Fruit fly (Drosophila melanogaster) whole organism, embryonic: ENCODE results near the gene Rpn1.

Source experiments
- B-H2 ChIP-seq: fragments of 200-800 bp; sonication (Bioruptor generic); optimal IDR thresholded peaks from 2 replicates; lab custom pipeline; 2018; ENCODE audit warnings: missing biosample characterization, mild to moderate bottlenecking, missing genetic modification characterization
- CG10267 ChIP-seq: fragments of 200-800 bp; sonication (Bioruptor generic); optimal IDR thresholded peaks from 2 replicates; lab custom pipeline; 2018; ENCODE audit warnings: missing biosample characterization, mild to moderate bottlenecking, missing genetic modification characterization, moderate library complexity
- CG13296 ChIP-seq: fragments of 200-800 bp; sonication (Bioruptor generic); optimal IDR thresholded peaks from 3 replicates; lab custom pipeline; 2018; ENCODE audit warnings: missing biosample characterization, mild to moderate bottlenecking, missing genetic modification characterization
- CG14441 ChIP-seq: fragments of 200-800 bp; sonication (Bioruptor generic); IDR thresholded peaks from 2 replicates; pipeline ENCODE4 v1.3.6; 2022; ENCODE audit warnings: missing biosample characterization, missing genetic modification characterization
- CG14667 ChIP-seq: fragments of 200-800 bp; sonication (Bioruptor generic); IDR thresholded peaks from 2 replicates; pipeline ENCODE4 v1.3.6; 2022; ENCODE audit warnings: missing biosample characterization, missing genetic modification characterization
- CG15269 ChIP-seq: fragments of 200-800 bp; sonication (Bioruptor generic); optimal IDR thresholded peaks from 2 replicates; lab custom pipeline; 2018; ENCODE audit warnings: missing biosample characterization, mild to moderate bottlenecking, missing genetic modification characterization, moderate library complexity
- CG15514 ChIP-seq: fragments of 200-800 bp; sonication (Bioruptor generic); optimal IDR thresholded peaks from 3 replicates; lab custom pipeline; 2017; ENCODE audit warnings: missing biosample characterization, missing genetic modification characterization, mild to moderate bottlenecking, moderate library complexity, missing genetic modification reagents
- CG16813 ChIP-seq: fragments of 200-800 bp; sonication (Bioruptor generic); IDR thresholded peaks from 3 replicates; pipeline ENCODE4 v1.3.6; 2022; ENCODE audit warnings: missing biosample characterization, missing genetic modification characterization; ENCODE audit not compliant: partially characterized antibody
- CG2120 ChIP-seq: fragments of 200-800 bp; sonication (Bioruptor generic); optimal IDR thresholded peaks from 3 replicates; lab custom pipeline; 2016; ENCODE audit warnings: missing biosample characterization, missing genetic modification characterization
- CG30431 ChIP-seq: fragments of 200-800 bp; sonication (Bioruptor generic); optimal IDR thresholded peaks from 2 replicates; lab custom pipeline; 2017; ENCODE audit warnings: missing biosample characterization, missing genetic modification characterization
- CG31441 ChIP-seq: fragments of 200-800 bp; sonication (Bioruptor generic); IDR thresholded peaks from 2 replicates; pipeline ENCODE4 v1.3.6; 2022; ENCODE audit warnings: missing biosample characterization, missing genetic modification characterization
- CG34376 ChIP-seq: fragments of 200-800 bp; sonication (Bioruptor generic); optimal IDR thresholded peaks from 2 replicates; lab custom pipeline; 2018; ENCODE audit warnings: missing biosample characterization, mild to moderate bottlenecking, missing genetic modification characterization
- CG34422 ChIP-seq: fragments of 200-800 bp; sonication (Bioruptor generic); IDR thresholded peaks from 3 replicates; pipeline ENCODE4 v1.3.6; 2022; ENCODE audit warnings: missing biosample characterization, missing genetic modification characterization
- CG4360 ChIP-seq: fragments of 200-800 bp; sonication (Bioruptor generic); IDR thresholded peaks from 2 replicates; pipeline ENCODE4 v1.3.6; 2022; ENCODE audit warnings: missing biosample characterization, missing genetic modification characterization
- CG4854 ChIP-seq: fragments of 200-800 bp; sonication (Bioruptor generic); optimal IDR thresholded peaks from 2 replicates; lab custom pipeline; 2016; ENCODE audit warnings: missing biosample characterization, missing genetic modification characterization, inconsistent platforms
- CG5245 ChIP-seq: fragments of 200-800 bp; sonication (Bioruptor generic); optimal IDR thresholded peaks from 3 replicates; lab custom pipeline; 2016; ENCODE audit warnings: missing biosample characterization, missing genetic modification characterization
- CG6765 ChIP-seq: fragments of 200-800 bp; sonication (Bioruptor generic); optimal IDR thresholded peaks from 3 replicates; lab custom pipeline; 2017; ENCODE audit warnings: missing biosample characterization, mild to moderate bottlenecking, missing genetic modification characterization
- CG7357 ChIP-seq: fragments of 200-800 bp; sonication (Bioruptor generic); IDR thresholded peaks from 3 replicates; pipeline ENCODE4 v1.3.6; 2022; ENCODE audit warnings: missing biosample characterization, missing genetic modification characterization
- CG8290 ChIP-seq, 3 experiments: fragments of 200-800 bp; sonication (Bioruptor generic); optimal IDR thresholded peaks; 2 replicates each; lab custom pipeline; 2016 to 2019; ENCODE audit warnings: missing biosample characterization in 3 of 3, missing genetic modification characterization in 3 of 3, mild to moderate bottlenecking in 2 of 3, moderate library complexity in 1 of 3
- CG8924 ChIP-seq: fragments of 200-800 bp; optimal IDR thresholded peaks from 3 replicates; lab custom pipeline; 2019; ENCODE audit warnings: missing biosample characterization, mild to moderate bottlenecking, missing genetic modification characterization, moderate library complexity
- CG9932 ChIP-seq: fragments of 200-800 bp; sonication (Bioruptor generic); IDR thresholded peaks from 2 replicates; pipeline ENCODE4 v1.3.6; 2022; ENCODE audit warnings: missing biosample characterization, missing genetic modification characterization
- Dp ChIP-seq: fragments of 200-800 bp; sonication (Bioruptor generic); optimal IDR thresholded peaks from 2 replicates; lab custom pipeline; 2018; ENCODE audit warnings: missing biosample characterization, mild to moderate bottlenecking, missing genetic modification characterization, moderate library complexity
- Elba2 ChIP-seq: fragments of 200-800 bp; sonication (Bioruptor generic); optimal IDR thresholded peaks from 3 replicates; lab custom pipeline; 2016; ENCODE audit warnings: missing biosample characterization, missing genetic modification characterization
- Gsc ChIP-seq: fragments of 200-800 bp; sonication (Bioruptor generic); IDR thresholded peaks from 2 replicates; pipeline ENCODE4 v1.3.6; 2022; ENCODE audit warnings: missing biosample characterization, missing genetic modification characterization
- Hey ChIP-seq: fragments of 200-800 bp; sonication (Bioruptor generic); optimal IDR thresholded peaks from 3 replicates; lab custom pipeline; 2018; ENCODE audit warnings: missing biosample characterization, mild to moderate bottlenecking, missing genetic modification characterization
- Hr51 ChIP-seq, 2 experiments: fragments of 200-800 bp; sonication (Bioruptor generic); optimal IDR thresholded peaks; 2 replicates in 1 of 2; 3 replicates in 1 of 2; lab custom pipeline; 2016 to 2018; ENCODE audit warnings: missing biosample characterization in 2 of 2, missing genetic modification characterization in 2 of 2, mild to moderate bottlenecking in 1 of 2, moderate library complexity in 1 of 2
- Jarid2 ChIP-seq: fragments of 200-800 bp; sonication (Bioruptor generic); optimal IDR thresholded peaks from 3 replicates; lab custom pipeline; 2017; ENCODE audit warnings: mild to moderate bottlenecking, missing biosample characterization, missing genetic modification reagents, missing genetic modification characterization
- Med ChIP-seq: fragments of 200-800 bp; sonication (Bioruptor generic); peaks from one replicate; lab custom pipeline; 2016; ENCODE audit warnings: missing biosample characterization, missing genetic modification characterization, mild to moderate bottlenecking, inconsistent platforms, moderate library complexity
- Meics ChIP-seq: fragments of 200-800 bp; sonication (Bioruptor generic); optimal IDR thresholded peaks from 2 replicates; lab custom pipeline; 2017; ENCODE audit warnings: missing biosample characterization, mild to moderate bottlenecking, missing genetic modification characterization
- Opbp ChIP-seq: fragments of 200-800 bp; sonication (Bioruptor generic); IDR thresholded peaks from 3 replicates; pipeline ENCODE4 v1.3.6; 2022; ENCODE audit warnings: missing biosample characterization, missing genetic modification characterization; ENCODE audit not compliant: partially characterized antibody
- Rfx ChIP-seq: fragments of 200-800 bp; sonication (Bioruptor generic); IDR thresholded peaks from 2 replicates; pipeline ENCODE4 v1.3.6; 2022; ENCODE audit warnings: missing biosample characterization, missing genetic modification characterization
- Sin3A ChIP-seq: fragments of >200 bp; optimal IDR thresholded peaks from 2 replicates; lab custom pipeline; 2018
- Stat92E ChIP-seq, 3 experiments: fragments of >200 bp in 2 of 3; fragments of 200-800 bp in 1 of 3; sonication (Bioruptor generic) in 1 of 3; optimal IDR thresholded peaks; 2 replicates each; lab custom pipeline; 2017 to 2019; ENCODE audit warnings: missing biosample characterization in 3 of 3, missing genetic modification characterization in 3 of 3, mild to moderate bottlenecking in 1 of 3, moderate library complexity in 1 of 3
- Xrp1 ChIP-seq: fragments of 200-800 bp; sonication (Bioruptor generic); IDR thresholded peaks from 2 replicates; pipeline ENCODE4 v1.3.6; 2022; ENCODE audit warnings: missing biosample characterization, missing genetic modification characterization
- ara ChIP-seq: fragments of 200-800 bp; sonication (Bioruptor generic); IDR thresholded peaks from 2 replicates; pipeline ENCODE4 v1.3.6; 2022; ENCODE audit warnings: missing biosample characterization, missing genetic modification characterization
- croc ChIP-seq: fragments of 200-800 bp; sonication (Bioruptor generic); conservative IDR thresholded peaks from 3 replicates; pipeline ENCODE4 v1.3.6; 2022; ENCODE audit warnings: missing biosample characterization, missing genetic modification characterization
- crol ChIP-seq: fragments of 200-800 bp; sonication (Bioruptor generic); IDR thresholded peaks from 2 replicates; pipeline ENCODE4 v1.3.6; 2022; ENCODE audit warnings: missing biosample characterization, missing genetic modification characterization
- gem ChIP-seq: fragments of 200-800 bp; sonication (Bioruptor generic); optimal IDR thresholded peaks from 2 replicates; lab custom pipeline; 2019; ENCODE audit warnings: missing biosample characterization, mild to moderate bottlenecking, missing genetic modification characterization, moderate library complexity
- grn ChIP-seq: fragments of 200-800 bp; sonication (Bioruptor generic); optimal IDR thresholded peaks from 3 replicates; lab custom pipeline; 2017; ENCODE audit warnings: missing biosample characterization, missing genetic modification characterization
- gsb ChIP-seq: fragments of 200-800 bp; sonication (Bioruptor generic); IDR thresholded peaks from 2 replicates; pipeline ENCODE4 v1.3.6; 2022; ENCODE audit warnings: missing biosample characterization, missing genetic modification characterization
- insv ChIP-seq, 2 experiments: fragments of 200-800 bp; sonication (Bioruptor generic); optimal IDR thresholded peaks; 3 replicates each; lab custom pipeline; 2016 to 2018; ENCODE audit warnings: missing biosample characterization in 2 of 2, missing genetic modification characterization in 2 of 2
- kah ChIP-seq: fragments of 200-800 bp; sonication (Bioruptor generic); optimal IDR thresholded peaks from 2 replicates; lab custom pipeline; 2018; ENCODE audit warnings: missing biosample characterization, mild to moderate bottlenecking, missing genetic modification characterization
- prd ChIP-seq, 3 experiments: fragments of >200 bp in 2 of 3; fragments of 200-800 bp in 1 of 3; sonication (Bioruptor generic) in 1 of 3; optimal IDR thresholded peaks in 2 of 3; IDR thresholded peaks in 1 of 3; 2 replicates in 2 of 3; 3 replicates in 1 of 3; pipeline versions ENCODE4 v1.3.6 to Lab custom; 2017 to 2022; ENCODE audit warnings: missing biosample characterization in 1 of 3, missing genetic modification characterization in 1 of 3
- sob ChIP-seq: fragments of 200-800 bp; sonication (Bioruptor generic); IDR thresholded peaks from 2 replicates; pipeline ENCODE4 v1.3.6; 2022; ENCODE audit warnings: missing biosample characterization, missing genetic modification characterization
- z ChIP-seq: fragments of 200-800 bp; sonication (Bioruptor generic); IDR thresholded peaks from 3 replicates; pipeline ENCODE4 v1.3.6; 2022; ENCODE audit warnings: missing biosample characterization, missing genetic modification characterization

The Rpn1 gene

dm6 chr3L:19922833-19923745 is 8.2 kb downstream of the Rpn1 start, which contains the start of gene Pfdn6 (continued):
- no peak for TF ChIP-seq z (GFP tag; lab: Robert Waterston, UW)
- peak; percentile 64 for TF ChIP-seq CG16813 (GFP tag; lab: Robert Waterston, UW)
- no peak; the same call in 1 of the 2 replicates for TF ChIP-seq Gsc
- TF ChIP-seq ara (GFP tag; lab: Robert Waterston, UW) = 0 out of 2 replicates have a peak, but pooled peaks have one; percentile 35
- TF ChIP-seq Jarid2 (GFP tag; lab: Kevin White, UChicago) = no peak
- TF ChIP-seq croc = peak; percentile 61; the same call in 2 of the 3 replicates
- peak; percentile 90 for TF ChIP-seq sob (GFP tag; lab: Robert Waterston, UW)
- TF ChIP-seq CG4360 (GFP tag; lab: Robert Waterston, UW) = 0 out of 2 replicates have a peak, but pooled peaks have one; percentile 34
- peak; percentile 66 for TF ChIP-seq gsb
- TF ChIP-seq Opbp = peak; percentile 71
- no peak for TF ChIP-seq grn (GFP tag; lab: Kevin White, UChicago)
- TF ChIP-seq CG14667 (GFP tag; lab: Robert Waterston, UW) = no peak
- TF ChIP-seq prd (optimal IDR thresholded peaks at IDR 0.05; lab: Kevin White, UChicago) = no peak
- peak; percentile 83 for TF ChIP-seq prd (GFP tag; IDR thresholded peaks at IDR 0.05; lab: Robert Waterston, UW)
- TF ChIP-seq, all 482 proteins: peak for 328

DNA sequence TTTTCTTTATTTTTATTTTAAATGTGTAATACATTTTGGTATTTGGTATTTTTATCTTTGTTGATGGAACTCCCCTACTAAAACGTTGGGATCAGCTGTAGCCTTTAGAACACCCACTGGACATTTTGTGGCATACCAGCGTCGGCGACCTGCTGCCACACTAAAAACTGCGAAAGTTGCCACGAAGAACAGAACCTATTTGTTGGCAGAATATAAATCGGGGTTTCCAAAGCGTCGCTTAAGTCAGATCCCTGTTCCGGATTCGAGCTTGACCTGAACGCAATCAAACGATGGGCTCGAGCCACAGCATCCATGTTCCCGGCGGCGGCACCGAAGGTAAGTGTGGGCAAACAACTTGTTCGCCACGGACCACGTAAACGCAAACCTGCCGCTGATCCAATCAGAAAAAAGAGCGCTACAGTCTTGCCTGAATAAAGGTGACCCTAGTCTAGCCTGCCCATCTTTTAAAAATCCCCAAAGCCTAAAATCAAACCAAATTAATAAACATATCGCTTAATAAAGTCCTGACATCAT is 10.0 kb downstream of the Rpn1 start, which contains the start of gene Grasp65:
Gene Grasp65 (plus strand): TSS at position 173 of the 534 bp plus-strand sequence.
- TF ChIP-seq Meics = peak; percentile 14
- peak; percentile 31 for TF ChIP-seq CG13296 (GFP tag; lab: Kevin White, UChicago)
- TF ChIP-seq CG6765 = peak; percentile 33
- TF ChIP-seq CG4854 (GFP tag; lab: Kevin White, UChicago) = no peak
- TF ChIP-seq CG15269 (tag; lab: Kevin White, UChicago) = peak; percentile 4
- TF ChIP-seq Elba2 (GFP tag; lab: Kevin White, UChicago) = peak; percentile 55
- TF ChIP-seq CG14441 (GFP tag; lab: Robert Waterston, UW) = 0 out of 2 replicates have a peak, but pooled peaks have one; percentile 15
- no peak for TF ChIP-seq crol (GFP tag; lab: Robert Waterston, UW)
- TF ChIP-seq CG8924 (tag; lab: Kevin White, UChicago) = peak; percentile 15
- no peak for TF ChIP-seq CG5245 (GFP tag; lab: Kevin White, UChicago)
- peak; percentile 24 for TF ChIP-seq CG34376
- TF ChIP-seq B-H2 (GFP tag; lab: Kevin White, UChicago) = peak; percentile 14
- TF ChIP-seq Opbp = peak; percentile 66; the same call in 2 of the 3 replicates
- peak in 1 of 3 experiments; percentile 6 for TF ChIP-seq Stat92E (GFP tag; optimal IDR thresholded peaks at IDR 0.05; lab: Kevin White, UChicago)
- no peak for TF ChIP-seq Hey
- peak; percentile 4 for TF ChIP-seq Sin3A (lab: Kevin White, UChicago)
- TF ChIP-seq kah (GFP tag; lab: Kevin White, UChicago) = peak; percentile 58
- TF ChIP-seq CG30431 (GFP tag; lab: Kevin White, UChicago) = no peak
- peak; percentile 29; the same call in 1 of the 2 replicates for TF ChIP-seq CG31441
- peak; percentile 17; the same call in 1 of the 2 replicates for TF ChIP-seq Xrp1
- peak; percentile 3 for TF ChIP-seq Dp (GFP tag; lab: Kevin White, UChicago)
- TF ChIP-seq CG10267 (tag; lab: Kevin White, UChicago) = peak; percentile 59
- TF ChIP-seq CG2120 = no peak
- TF ChIP-seq insv (GFP tag; optimal IDR thresholded peaks at IDR 0.05; lab: Kevin White, UChicago) = peak; percentile 63 to 92
- TF ChIP-seq Med (GFP tag; lab: Kevin White, UChicago) = peak; percentile 61
- peak in 1 of 2 experiments; percentile 8 for TF ChIP-seq Hr51 (GFP tag; optimal IDR thresholded peaks at IDR 0.05; lab: Kevin White, UChicago)
- 0 out of 2 replicates have a peak, but pooled peaks have one; percentile 11 for TF ChIP-seq CG9932 (GFP tag; lab: Robert Waterston, UW)
- 0 out of 3 replicates have a peak, but pooled peaks have one; percentile 12 for TF ChIP-seq CG34422 (GFP tag; lab: Robert Waterston, UW)
- TF ChIP-seq Rfx (GFP tag; lab: Robert Waterston, UW) = peak; percentile 7; the same call in 1 of the 2 replicates
- peak; percentile 39 for TF ChIP-seq CG15514 (GFP tag; lab: Kevin White, UChicago)
- no peak for TF ChIP-seq CG8290 (GFP tag; optimal IDR thresholded peaks at IDR 0.05; lab: Kevin White, UChicago)
- peak in 1 of 2 experiments; percentile 16 for TF ChIP-seq CG8290 (tag; optimal IDR thresholded peaks at IDR 0.05; lab: Kevin White, UChicago)
- TF ChIP-seq CG7357 (GFP tag; lab: Robert Waterston, UW) = no peak
- TF ChIP-seq gem = peak; percentile 38
